Worm (Caenorhabditis elegans) whole organism, L1 larva: ENCODE data around the gene ZK897.10.

Source experiments
- ama-1 ChIP-seq: fragments of 150-350 bp; optimal IDR thresholded peaks from 2 replicates; lab custom pipeline; 2014
- elt-3 ChIP-seq, 6 experiments: fragments of 150-350 bp in 1 of 6; sonication (generic microtip); optimal IDR thresholded peaks; 2 replicates each; lab custom pipeline; 2017 to 2018; ENCODE audit warnings: missing biosample characterization in 6 of 6, missing genetic modification characterization in 6 of 6, inconsistent platforms in 1 of 6
- fos-1 ChIP-seq: fragments of 150-350 bp; optimal IDR thresholded peaks from 2 replicates; lab custom pipeline; 2014; ENCODE audit warnings: missing biosample characterization, missing genetic modification characterization
- lin-13 ChIP-seq: fragments of 150-350 bp; optimal IDR thresholded peaks from 2 replicates; lab custom pipeline; 2014; ENCODE audit warnings: missing biosample characterization, missing genetic modification reagents, missing genetic modification characterization
- lin-39 ChIP-seq: fragments of 150-350 bp; optimal IDR thresholded peaks from 2 replicates; lab custom pipeline; 2014; ENCODE audit warnings: missing biosample characterization, missing genetic modification reagents, missing genetic modification characterization
- lir-3 ChIP-seq: sonication (generic microtip); optimal IDR thresholded peaks from 2 replicates; lab custom pipeline; 2016; ENCODE audit warnings: mild to moderate bottlenecking, missing genetic modification characterization, moderate library complexity, missing compliant biosample characterization; ENCODE audit not compliant: poor library complexity
- lsy-2 ChIP-seq, 2 experiments: fragments of 150-350 bp; optimal IDR thresholded peaks; 2 replicates each; lab custom pipeline; 2014; ENCODE audit warnings: missing biosample characterization in 2 of 2, missing genetic modification characterization in 2 of 2
- nhr-12 ChIP-seq: sonication (generic microtip); optimal IDR thresholded peaks from 2 replicates; lab custom pipeline; 2017; ENCODE audit warnings: missing biosample characterization, missing genetic modification characterization
- nhr-28 ChIP-seq: fragments of 150-350 bp; optimal IDR thresholded peaks from 2 replicates; lab custom pipeline; 2014; ENCODE audit warnings: missing biosample characterization, missing genetic modification characterization
- nhr-71 ChIP-seq: sonication (generic microtip); optimal IDR thresholded peaks from 2 replicates; lab custom pipeline; 2016; ENCODE audit warnings: mild to moderate bottlenecking, missing genetic modification characterization, moderate library complexity, missing compliant biosample characterization
- pag-3 ChIP-seq: sonication (generic microtip); optimal IDR thresholded peaks from 2 replicates; lab custom pipeline; 2017; ENCODE audit warnings: missing genetic modification characterization, mild to moderate bottlenecking, missing compliant biosample characterization, antibody characterized with exemption, borderline replicate concordance; ENCODE audit not compliant: insufficient read depth
- rnt-1 ChIP-seq: sonication (generic microtip); optimal IDR thresholded peaks from 2 replicates; lab custom pipeline; 2016; ENCODE audit warnings: mild to moderate bottlenecking, missing genetic modification characterization, moderate library complexity, missing compliant biosample characterization
- skn-1 ChIP-seq: fragments of 150-350 bp; optimal IDR thresholded peaks from 2 replicates; lab custom pipeline; 2014; ENCODE audit warnings: missing biosample characterization, missing genetic modification characterization
- xbp-1 ChIP-seq: sonication (generic microtip); optimal IDR thresholded peaks from 2 replicates; lab custom pipeline; 2016; ENCODE audit warnings: missing genetic modification characterization, missing compliant biosample characterization

DNA sequence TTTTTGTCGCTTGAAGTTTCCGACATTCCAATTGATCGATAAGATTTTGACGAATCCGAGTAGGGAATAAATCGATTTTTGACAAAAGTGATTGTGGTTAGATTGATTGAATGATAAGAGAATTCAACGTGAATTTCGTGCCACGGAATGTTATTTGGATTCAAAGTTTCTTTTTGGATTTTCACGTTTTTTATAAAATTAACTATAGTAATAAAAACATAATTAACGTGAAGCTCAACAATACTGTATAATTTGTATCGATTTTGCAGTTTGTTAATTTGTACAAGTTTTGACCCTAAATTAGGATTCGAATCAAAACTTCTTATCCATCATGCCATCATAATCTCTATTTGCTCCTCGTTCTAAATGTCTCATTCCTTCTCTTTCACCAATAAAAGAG lies 20.4 kb upstream of the ZK897.10 start, which contains the start of gene C36H8.1:
- TF ChIP-seq nhr-12 (tag; lab: Kevin White, UChicago) (no peak), skn-1 (tag; lab: Kevin White, UChicago) (no peak), lir-3 (tag; lab: Kevin White, UChicago) (no peak), nhr-28 (no peak), elt-3 (tag; optimal IDR thresholded peaks at IDR 0.05; lab: Kevin White, UChicago) (no peak), ama-1 (lab: Kevin White, UChicago) (no peak), rnt-1 (tag; lab: Kevin White, UChicago) (no peak), fos-1 (tag; lab: Kevin White, UChicago) (no peak), lin-13 (GFP tag; lab: Kevin White, UChicago) (no peak), lin-39 (tag; lab: Kevin White, UChicago) (no peak), pag-3 (no peak), nhr-71 (tag; lab: Kevin White, UChicago) (no peak), xbp-1 (no peak), lsy-2 (tag; optimal IDR thresholded peaks at IDR 0.05; lab: Kevin White, UChicago) (no peak)
